Worm (Caenorhabditis elegans): ENCODE results near the gene copd-1.

The copd-1 gene

ce11 chrIII:6608101-6608672 lies 16.6 kb downstream of the copd-1 start, which contains the start of the genes mdh-2 and F20H11.4:
Gene mdh-2 (minus strand): TSS chrIII:6608106.
Gene F20H11.4 (plus strand): TSS chrIII:6608622.
- TF ChIP-seq tbx-2 (tag; optimal IDR thresholded peaks at IDR 0.05), result peak; percentile 33
- TF ChIP-seq pha-4 (tag; optimal IDR thresholded peaks at IDR 0.05), result no peak
- TF ChIP-seq Y22D7AL.16 (tag; optimal IDR thresholded peaks at IDR 0.05), result no peak
- peak; percentile 56 for TF ChIP-seq nfya-1 (tag; optimal IDR thresholded peaks at IDR 0.05)
- TF ChIP-seq ceh-18 (tag; optimal IDR thresholded peaks at IDR 0.05), result peak; percentile 2
- peak; percentile 2 for TF ChIP-seq unc-55 (GFP tag; optimal IDR thresholded peaks at IDR 0.05)
- TF ChIP-seq unc-42 (tag; optimal IDR thresholded peaks at IDR 0.05), result peak; percentile 13
- TF ChIP-seq gmeb-2 (tag; optimal IDR thresholded peaks at IDR 0.05), result no peak
- no peak for TF ChIP-seq unc-3 (GFP tag; conservative IDR thresholded peaks at IDR 0.05)
- TF ChIP-seq unc-3 (tag; optimal IDR thresholded peaks at IDR 0.05), result no peak
- TF ChIP-seq dve-1 (tag; optimal IDR thresholded peaks at IDR 0.05), result peak; percentile 50

ce11 chrIII:6607646-6608045 lies 17.1 kb downstream of the copd-1 start:
- TF ChIP-seq pha-2 (tag; optimal IDR thresholded peaks at IDR 0.05) (no peak), che-1 (tag; optimal IDR thresholded peaks at IDR 0.05) (no peak), ceh-19 (GFP tag; optimal IDR thresholded peaks at IDR 0.05) (no peak), T23F11.4 (GFP tag; optimal IDR thresholded peaks at IDR 0.05) (no peak), dve-1 (tag; optimal IDR thresholded peaks at IDR 0.05) (no peak), pha-4 (tag; optimal IDR thresholded peaks at IDR 0.05) (no peak), ceh-14 (tag; optimal IDR thresholded peaks at IDR 0.05) (no peak), gmeb-2 (tag; optimal IDR thresholded peaks at IDR 0.05) (no peak), lim-6 (tag; optimal IDR thresholded peaks at IDR 0.05) (no peak), eyg-1 (tag; optimal IDR thresholded peaks at IDR 0.05) (no peak), ref-2 (tag; optimal IDR thresholded peaks at IDR 0.05) (no peak), K02D7.2 (tag; optimal IDR thresholded peaks at IDR 0.05) (no peak), Y22D7AL.16 (tag; optimal IDR thresholded peaks at IDR 0.05) (no peak), C08G9.2 (tag; optimal IDR thresholded peaks at IDR 0.05) (no peak), dmd-4 (tag; optimal IDR thresholded peaks at IDR 0.05; ENCODE audit: borderline replicate concordance) (no peak)

- no peak for TF ChIP-seq ceh-30 (tag; optimal IDR thresholded peaks at IDR 0.05)
- TF ChIP-seq syd-9 (tag; optimal IDR thresholded peaks at IDR 0.05), result no peak
- no peak for TF ChIP-seq pag-3 (tag; optimal IDR thresholded peaks at IDR 0.05; ENCODE audit: borderline replicate concordance)
- TF ChIP-seq rnt-1 (tag; optimal IDR thresholded peaks at IDR 0.05), result no peak
- no peak for TF ChIP-seq fkh-6 (tag; optimal IDR thresholded peaks at IDR 0.05)
- no peak for TF ChIP-seq sdc-2 (tag; optimal IDR thresholded peaks at IDR 0.05)
- TF ChIP-seq ceh-24 (tag; optimal IDR thresholded peaks at IDR 0.05), result no peak
- TF ChIP-seq nfya-1 (tag; optimal IDR thresholded peaks at IDR 0.05), result no peak
- TF ChIP-seq ceh-6 (GFP tag; optimal IDR thresholded peaks at IDR 0.05), result no peak
- TF ChIP-seq Y22D7AL.16 (tag; optimal IDR thresholded peaks at IDR 0.05), result no peak
- TF ChIP-seq zip-5 (tag; optimal IDR thresholded peaks at IDR 0.05), result no peak
- TF ChIP-seq pax-1 (tag; optimal IDR thresholded peaks at IDR 0.05), result no peak
- no peak for TF ChIP-seq dmd-4 (tag; optimal IDR thresholded peaks at IDR 0.05; ENCODE audit: borderline replicate concordance)
- no peak for TF ChIP-seq C38D4.7 (GFP tag; optimal IDR thresholded peaks at IDR 0.05)
- no peak for TF ChIP-seq ceh-31 (tag; optimal IDR thresholded peaks at IDR 0.05)
- no peak for TF ChIP-seq ttx-3 (tag; optimal IDR thresholded peaks at IDR 0.05)
- no peak for TF ChIP-seq fax-1 (tag; optimal IDR thresholded peaks at IDR 0.05)
- no peak for TF ChIP-seq pha-4 (tag; optimal IDR thresholded peaks at IDR 0.05)
- no peak for TF ChIP-seq ceh-9 (tag; optimal IDR thresholded peaks at IDR 0.05)
These were observed 17.7 kb downstream of the copd-1 start for ce11 chrIII:6607067-6607466.

- TF ChIP-seq pqm-1 (tag; optimal IDR thresholded peaks at IDR 0.05) (no peak), fkh-6 (tag; optimal IDR thresholded peaks at IDR 0.05) (no peak), ceh-31 (tag; optimal IDR thresholded peaks at IDR 0.05) (no peak), ahr-1 (tag; optimal IDR thresholded peaks at IDR 0.05) (no peak), lin-11 (tag; optimal IDR thresholded peaks at IDR 0.05) (no peak), pha-2 (tag; optimal IDR thresholded peaks at IDR 0.05) (no peak), elt-4 (tag; optimal IDR thresholded peaks at IDR 0.05) (no peak), hlh-15 (tag; optimal IDR thresholded peaks at IDR 0.05) (no peak), syd-9 (tag; optimal IDR thresholded peaks at IDR 0.05) (no peak), nhr-232 (tag; optimal IDR thresholded peaks at IDR 0.05) (no peak), pat-9 (tag; optimal IDR thresholded peaks at IDR 0.05) (no peak), ztf-16 (tag; optimal IDR thresholded peaks at IDR 0.05) (no peak), unc-86 (tag; optimal IDR thresholded peaks at IDR 0.05) (no peak), Y22D7AL.16 (tag; optimal IDR thresholded peaks at IDR 0.05) (no peak), mec-3 (tag; optimal IDR thresholded peaks at IDR 0.05; ENCODE audit: borderline replicate concordance) (no peak)
These were observed 18.1 kb downstream of the copd-1 start for ce11 chrIII:6606641-6607040.
